Fruit fly (Drosophila melanogaster): ENCODE data around the gene CG3847.

The CG3847 gene

DNA sequence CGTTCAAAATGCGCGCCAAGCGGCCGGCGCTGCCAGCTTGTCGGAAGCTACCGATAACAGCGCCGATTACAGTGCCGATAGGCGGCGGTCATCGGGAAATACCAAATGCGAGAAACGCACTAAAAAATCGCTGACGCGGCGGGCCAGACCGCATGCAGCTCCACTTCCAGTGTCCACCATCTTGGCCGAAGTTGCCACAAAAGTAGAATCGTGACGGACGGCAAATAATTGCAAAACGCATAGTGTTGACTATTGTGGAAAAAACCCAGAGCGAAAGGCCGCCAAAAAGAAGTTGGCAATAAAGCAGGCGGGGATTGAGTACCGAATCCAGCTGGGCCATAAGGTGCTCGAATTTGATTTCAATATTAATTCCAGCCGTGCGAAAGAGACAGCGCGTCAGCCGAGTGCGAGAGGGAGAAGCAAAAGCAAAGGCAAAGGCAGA is at the start of gene CG3847:
CG3847 (plus strand) TSS at position 178 of the 442 bp plus-strand sequence.
- TF ChIP-seq Clk (GFP tag; optimal IDR thresholded peaks at IDR 0.05) (no peak), bab1 (GFP tag; optimal IDR thresholded peaks at IDR 0.05) (peak; percentile 80), toe (GFP tag; optimal IDR thresholded peaks at IDR 0.05) (peak; percentile 9), CG33017 (tag; optimal IDR thresholded peaks at IDR 0.05) (no peak), CG11617 (GFP tag; optimal IDR thresholded peaks at IDR 0.05) (no peak), CG12768 (GFP tag; optimal IDR thresholded peaks at IDR 0.05) (no peak), CG1620 (GFP tag; optimal IDR thresholded peaks at IDR 0.05) (peak; percentile 74), pad (GFP tag; optimal IDR thresholded peaks at IDR 0.05) (peak; percentile 52), Crg-1 (GFP tag; optimal IDR thresholded peaks at IDR 0.05) (peak; percentile 68), CG14711 (tag; optimal IDR thresholded peaks at IDR 0.05) (peak; percentile 96), cic (GFP tag; optimal IDR thresholded peaks at IDR 0.05) (no peak), ovo (GFP tag; optimal IDR thresholded peaks at IDR 0.05) (peak; percentile 49), cnc (optimal IDR thresholded peaks at IDR 0.05) (no peak), kay (GFP tag; ENCODE audit: borderline replicate concordance) (no peak), tj (GFP tag; optimal IDR thresholded peaks at IDR 0.05) (peak; percentile 99), Mnt (GFP tag; optimal IDR thresholded peaks at IDR 0.05) (peak; percentile 73), CG7101 (tag; optimal IDR thresholded peaks at IDR 0.05) (peak; percentile 51), CG7045 (GFP tag; optimal IDR thresholded peaks at IDR 0.05) (no peak), CG5204 (GFP tag; optimal IDR thresholded peaks at IDR 0.05) (no peak), Hr96 (GFP tag; optimal IDR thresholded peaks at IDR 0.05) (no peak)

dm6 chrX:6301052-6301451 is 45.9 kb upstream of the CG3847 start, which contains the start of gene CG12219:
Gene CG12219, minus strand, starts transcription at chrX:6301285.
- no peak for TF ChIP-seq CG5204 (GFP tag; optimal IDR thresholded peaks at IDR 0.05)
- TF ChIP-seq CG1620 (GFP tag; optimal IDR thresholded peaks at IDR 0.05) = no peak
- TF ChIP-seq ovo (GFP tag; optimal IDR thresholded peaks at IDR 0.05) = no peak
- TF ChIP-seq toe (GFP tag; optimal IDR thresholded peaks at IDR 0.05) = no peak
- TF ChIP-seq bab1 (GFP tag; optimal IDR thresholded peaks at IDR 0.05) = peak; percentile 8
- TF ChIP-seq CG14711 (tag; optimal IDR thresholded peaks at IDR 0.05) = no peak
- no peak for TF ChIP-seq Clk (GFP tag; optimal IDR thresholded peaks at IDR 0.05)

dm6 chrX:6303196-6303595 is 43.7 kb upstream of the CG3847 start:
- TF ChIP-seq pad (GFP tag; optimal IDR thresholded peaks at IDR 0.05) (no peak), toe (GFP tag; optimal IDR thresholded peaks at IDR 0.05) (no peak), CG7045 (GFP tag; optimal IDR thresholded peaks at IDR 0.05) (no peak), CG14711 (tag; optimal IDR thresholded peaks at IDR 0.05) (no peak), CG12768 (GFP tag; optimal IDR thresholded peaks at IDR 0.05) (no peak), CG1620 (GFP tag; optimal IDR thresholded peaks at IDR 0.05) (no peak), cnc (optimal IDR thresholded peaks at IDR 0.05) (no peak), CG7101 (tag; optimal IDR thresholded peaks at IDR 0.05) (no peak), Hr96 (GFP tag; optimal IDR thresholded peaks at IDR 0.05) (no peak), CG5204 (GFP tag; optimal IDR thresholded peaks at IDR 0.05) (no peak), tj (GFP tag; optimal IDR thresholded peaks at IDR 0.05) (no peak), CG33017 (tag; optimal IDR thresholded peaks at IDR 0.05) (no peak), bab1 (GFP tag; optimal IDR thresholded peaks at IDR 0.05) (no peak), Clk (GFP tag; optimal IDR thresholded peaks at IDR 0.05) (no peak), ovo (GFP tag; optimal IDR thresholded peaks at IDR 0.05) (no peak), Crg-1 (GFP tag; optimal IDR thresholded peaks at IDR 0.05) (no peak), CG11617 (GFP tag; optimal IDR thresholded peaks at IDR 0.05) (no peak), kay (GFP tag; ENCODE audit: borderline replicate concordance) (no peak), cic (GFP tag; optimal IDR thresholded peaks at IDR 0.05) (no peak), Mnt (GFP tag; optimal IDR thresholded peaks at IDR 0.05) (no peak)

dm6 chrX:6303675-6304074 is 43.2 kb upstream of the CG3847 start, which contains the start of gene CG3823:
Gene CG3823, plus strand, starts transcription at chrX:6303975.
- TF ChIP-seq CG7101 (tag; optimal IDR thresholded peaks at IDR 0.05) (no peak), tj (GFP tag; optimal IDR thresholded peaks at IDR 0.05) (peak; percentile 65), CG14711 (tag; optimal IDR thresholded peaks at IDR 0.05) (no peak)

dm6 chrX:6304203-6304602 is 42.7 kb upstream of the CG3847 start:
- TF ChIP-seq pad (GFP tag; optimal IDR thresholded peaks at IDR 0.05) (no peak), cnc (optimal IDR thresholded peaks at IDR 0.05) (no peak), CG11617 (GFP tag; optimal IDR thresholded peaks at IDR 0.05) (no peak), tj (GFP tag; optimal IDR thresholded peaks at IDR 0.05) (no peak), toe (GFP tag; optimal IDR thresholded peaks at IDR 0.05) (no peak), ovo (GFP tag; optimal IDR thresholded peaks at IDR 0.05) (no peak), Crg-1 (GFP tag; optimal IDR thresholded peaks at IDR 0.05) (no peak), Hr96 (GFP tag; optimal IDR thresholded peaks at IDR 0.05) (no peak), CG5204 (GFP tag; optimal IDR thresholded peaks at IDR 0.05) (no peak), Mnt (GFP tag; optimal IDR thresholded peaks at IDR 0.05) (no peak), Clk (GFP tag; optimal IDR thresholded peaks at IDR 0.05) (no peak), CG12768 (GFP tag; optimal IDR thresholded peaks at IDR 0.05) (no peak), bab1 (GFP tag; optimal IDR thresholded peaks at IDR 0.05) (no peak), kay (GFP tag; ENCODE audit: borderline replicate concordance) (no peak), CG7101 (tag; optimal IDR thresholded peaks at IDR 0.05) (no peak), CG7045 (GFP tag; optimal IDR thresholded peaks at IDR 0.05) (no peak), CG14711 (tag; optimal IDR thresholded peaks at IDR 0.05) (no peak)

- TF ChIP-seq Hr96 (GFP tag; optimal IDR thresholded peaks at IDR 0.05) = no peak
- TF ChIP-seq cnc (optimal IDR thresholded peaks at IDR 0.05) = no peak
- no peak for TF ChIP-seq Crg-1 (GFP tag; optimal IDR thresholded peaks at IDR 0.05)
- no peak for TF ChIP-seq CG12768 (GFP tag; optimal IDR thresholded peaks at IDR 0.05)
- no peak for TF ChIP-seq CG33017 (tag; optimal IDR thresholded peaks at IDR 0.05)
- TF ChIP-seq CG5204 (GFP tag; optimal IDR thresholded peaks at IDR 0.05) = no peak
- no peak for TF ChIP-seq CG1620 (GFP tag; optimal IDR thresholded peaks at IDR 0.05)
- TF ChIP-seq tj (GFP tag; optimal IDR thresholded peaks at IDR 0.05) = no peak
- TF ChIP-seq toe (GFP tag; optimal IDR thresholded peaks at IDR 0.05) = no peak
- TF ChIP-seq CG11617 (GFP tag; optimal IDR thresholded peaks at IDR 0.05) = no peak
- TF ChIP-seq Clk (GFP tag; optimal IDR thresholded peaks at IDR 0.05) = no peak
- TF ChIP-seq ovo (GFP tag; optimal IDR thresholded peaks at IDR 0.05) = no peak
Observed at dm6 chrX:6305317-6305716, 41.6 kb upstream of the CG3847 start.
